Fruit fly (Drosophila melanogaster) whole organism, embryonic: ENCODE results near the gene foi.

Experiments used
- ATbp ChIP-seq: fragments of 200-800 bp; sonication (Bioruptor generic); optimal IDR thresholded peaks from 2 replicates; lab custom pipeline; 2017; ENCODE audit warnings: missing biosample characterization, mild to moderate bottlenecking, missing genetic modification characterization, missing genetic modification reagents
- Asciz ChIP-seq: fragments of 200-800 bp; sonication (Bioruptor generic); optimal IDR thresholded peaks from 2 replicates; lab custom pipeline; 2017; ENCODE audit warnings: missing biosample characterization, mild to moderate bottlenecking, missing genetic modification characterization, missing genetic modification reagents
- Atf6 ChIP-seq: fragments of 200-800 bp; sonication (Bioruptor generic); IDR thresholded peaks from 2 replicates; pipeline ENCODE4 v1.3.6; 2022; ENCODE audit warnings: missing biosample characterization, missing genetic modification characterization
- CG10147 ChIP-seq: fragments of 200-800 bp; sonication (Bioruptor generic); optimal IDR thresholded peaks from 2 replicates; lab custom pipeline; 2019; ENCODE audit warnings: missing biosample characterization, mild to moderate bottlenecking, missing genetic modification characterization, moderate library complexity
- CG1024 ChIP-seq: fragments of 200-800 bp; sonication (Bioruptor generic); IDR thresholded peaks from 2 replicates; pipeline ENCODE4 v1.3.6; 2022; ENCODE audit warnings: missing biosample characterization, missing genetic modification characterization
- CG12104 ChIP-seq: fragments of 200-800 bp; sonication (Bioruptor generic); optimal IDR thresholded peaks from 3 replicates; lab custom pipeline; 2016; ENCODE audit warnings: missing biosample characterization, missing genetic modification characterization
- CG12299 ChIP-seq: fragments of 200-800 bp; sonication (Bioruptor generic); optimal IDR thresholded peaks from 2 replicates; lab custom pipeline; 2018; ENCODE audit warnings: missing biosample characterization, mild to moderate bottlenecking, missing genetic modification characterization
- CG13287 ChIP-seq: fragments of 200-800 bp; sonication (Bioruptor generic); IDR thresholded peaks from 2 replicates; pipeline ENCODE4 v1.3.6; 2022; ENCODE audit warnings: missing biosample characterization, missing genetic modification characterization; ENCODE audit not compliant: partially characterized antibody
- CG14667 ChIP-seq: fragments of 200-800 bp; sonication (Bioruptor generic); IDR thresholded peaks from 2 replicates; pipeline ENCODE4 v1.3.6; 2022; ENCODE audit warnings: missing biosample characterization, missing genetic modification characterization
- CG1603 ChIP-seq: fragments of 200-800 bp; sonication (Bioruptor generic); optimal IDR thresholded peaks from 2 replicates; lab custom pipeline; 2019; ENCODE audit warnings: missing biosample characterization, mild to moderate bottlenecking, missing genetic modification characterization, moderate library complexity
- CG16813 ChIP-seq: fragments of 200-800 bp; sonication (Bioruptor generic); IDR thresholded peaks from 3 replicates; pipeline ENCODE4 v1.3.6; 2022; ENCODE audit warnings: missing biosample characterization, missing genetic modification characterization; ENCODE audit not compliant: partially characterized antibody
- CG17328 ChIP-seq: fragments of 200-800 bp; sonication (Bioruptor generic); IDR thresholded peaks from 2 replicates; pipeline ENCODE4 v1.3.6; 2022; ENCODE audit warnings: missing biosample characterization, missing genetic modification characterization
- CG17612 ChIP-seq: fragments of 200-800 bp; sonication (Bioruptor generic); IDR thresholded peaks from 2 replicates; pipeline ENCODE4 v1.3.6; 2022; ENCODE audit warnings: missing biosample characterization, missing genetic modification characterization
- CG17802 ChIP-seq: fragments of 200-800 bp; sonication (Bioruptor generic); optimal IDR thresholded peaks from 2 replicates; lab custom pipeline; 2018; ENCODE audit warnings: missing biosample characterization, mild to moderate bottlenecking, missing genetic modification characterization, moderate library complexity
- CG18599 ChIP-seq: fragments of 200-800 bp; sonication (Bioruptor generic); optimal IDR thresholded peaks from 3 replicates; lab custom pipeline; 2017; ENCODE audit warnings: missing biosample characterization, missing genetic modification characterization, mild to moderate bottlenecking, moderate library complexity, missing genetic modification reagents
- CG18764 ChIP-seq: fragments of 200-800 bp; sonication (Bioruptor generic); optimal IDR thresholded peaks from 3 replicates; lab custom pipeline; 2016; ENCODE audit warnings: missing biosample characterization, missing genetic modification characterization
- CG2120 ChIP-seq: fragments of 200-800 bp; sonication (Bioruptor generic); optimal IDR thresholded peaks from 3 replicates; lab custom pipeline; 2016; ENCODE audit warnings: missing biosample characterization, missing genetic modification characterization
- CG2202 ChIP-seq: fragments of 200-800 bp; sonication (Bioruptor generic); optimal IDR thresholded peaks from 2 replicates; lab custom pipeline; 2018; ENCODE audit warnings: missing biosample characterization, mild to moderate bottlenecking, missing genetic modification characterization
- CG3065 ChIP-seq: fragments of 200-800 bp; sonication (Bioruptor generic); optimal IDR thresholded peaks from 2 replicates; lab custom pipeline; 2016; ENCODE audit warnings: missing biosample characterization, missing genetic modification characterization
- CG31388 ChIP-seq: fragments of 200-800 bp; sonication (Bioruptor generic); optimal IDR thresholded peaks from 2 replicates; lab custom pipeline; 2016; ENCODE audit warnings: missing biosample characterization, missing genetic modification characterization
- CG3407 ChIP-seq: fragments of 200-800 bp; sonication (Bioruptor generic); optimal IDR thresholded peaks from 2 replicates; lab custom pipeline; 2018; ENCODE audit warnings: missing biosample characterization, mild to moderate bottlenecking, missing genetic modification characterization
- CG3847 ChIP-seq: fragments of 200-800 bp; sonication (Bioruptor generic); IDR thresholded peaks from 2 replicates; pipeline ENCODE4 v1.3.6; 2022; ENCODE audit warnings: missing biosample characterization, missing genetic modification characterization
- CG4360 ChIP-seq: fragments of 200-800 bp; sonication (Bioruptor generic); IDR thresholded peaks from 2 replicates; pipeline ENCODE4 v1.3.6; 2022; ENCODE audit warnings: missing biosample characterization, missing genetic modification characterization
- CG4820 ChIP-seq: fragments of 200-800 bp; sonication (Bioruptor generic); optimal IDR thresholded peaks from 3 replicates; lab custom pipeline; 2016; ENCODE audit warnings: missing biosample characterization, missing genetic modification characterization
- CG7745 ChIP-seq: fragments of 200-800 bp; sonication (Bioruptor generic); optimal IDR thresholded peaks from 2 replicates; lab custom pipeline; 2018; ENCODE audit warnings: missing biosample characterization, mild to moderate bottlenecking, missing genetic modification characterization, moderate library complexity
- CG7963 ChIP-seq: fragments of 200-800 bp; sonication (Bioruptor generic); IDR thresholded peaks from 3 replicates; pipeline ENCODE4 v1.3.6; 2022; ENCODE audit warnings: missing biosample characterization, missing genetic modification characterization; ENCODE audit not compliant: partially characterized antibody
- CG8924 ChIP-seq: fragments of 200-800 bp; optimal IDR thresholded peaks from 3 replicates; lab custom pipeline; 2019; ENCODE audit warnings: missing biosample characterization, mild to moderate bottlenecking, missing genetic modification characterization, moderate library complexity
- Dip2 ChIP-seq: fragments of 200-800 bp; sonication (Bioruptor generic); IDR thresholded peaks from 2 replicates; pipeline ENCODE4 v1.3.6; 2022; ENCODE audit warnings: missing biosample characterization, missing genetic modification characterization
- Drgx ChIP-seq: fragments of 200-800 bp; sonication (Bioruptor generic); IDR thresholded peaks from 2 replicates; pipeline ENCODE4 v1.3.6; 2022; ENCODE audit warnings: missing biosample characterization, missing genetic modification characterization
- HmgZ ChIP-seq: fragments of 200-800 bp; sonication (Bioruptor generic); optimal IDR thresholded peaks from 2 replicates; lab custom pipeline; 2018; ENCODE audit warnings: missing biosample characterization, mild to moderate bottlenecking, missing genetic modification characterization
- Lhr ChIP-seq: fragments of 200-800 bp; sonication (Bioruptor generic); optimal IDR thresholded peaks from 3 replicates; lab custom pipeline; 2017; ENCODE audit warnings: mild to moderate bottlenecking, missing biosample characterization, missing genetic modification reagents, missing genetic modification characterization
- NK7.1 ChIP-seq: fragments of 200-800 bp; sonication (Bioruptor generic); optimal IDR thresholded peaks from 3 replicates; lab custom pipeline; 2016; ENCODE audit warnings: missing biosample characterization, missing genetic modification characterization
- PHDP ChIP-seq: fragments of 200-800 bp; sonication (Bioruptor generic); optimal IDR thresholded peaks from 3 replicates; lab custom pipeline; 2018; ENCODE audit warnings: missing biosample characterization, mild to moderate bottlenecking, missing genetic modification characterization, moderate library complexity
- Scr ChIP-seq: fragments of 200-800 bp; sonication (Bioruptor generic); IDR thresholded peaks from 2 replicates; pipeline ENCODE4 v1.3.6; 2022; ENCODE audit warnings: missing biosample characterization, missing genetic modification characterization; ENCODE audit not compliant: partially characterized antibody
- Xrp1 ChIP-seq: fragments of 200-800 bp; sonication (Bioruptor generic); IDR thresholded peaks from 2 replicates; pipeline ENCODE4 v1.3.6; 2022; ENCODE audit warnings: missing biosample characterization, missing genetic modification characterization
- ap ChIP-seq: fragments of 200-800 bp; sonication (Bioruptor generic); IDR thresholded peaks from 2 replicates; pipeline ENCODE4 v1.3.6; 2022; ENCODE audit warnings: missing biosample characterization, missing genetic modification characterization
- btn ChIP-seq: fragments of 200-800 bp; sonication (Bioruptor generic); optimal IDR thresholded peaks from 2 replicates; lab custom pipeline; 2016; ENCODE audit warnings: missing biosample characterization, missing genetic modification characterization
- chn ChIP-seq: fragments of 200-800 bp; sonication (Bioruptor generic); optimal IDR thresholded peaks from 2 replicates; lab custom pipeline; 2016; ENCODE audit warnings: missing biosample characterization, missing genetic modification characterization
- crol ChIP-seq: fragments of 200-800 bp; sonication (Bioruptor generic); IDR thresholded peaks from 2 replicates; pipeline ENCODE4 v1.3.6; 2022; ENCODE audit warnings: missing biosample characterization, missing genetic modification characterization
- danr ChIP-seq: fragments of 200-800 bp; sonication (Bioruptor generic); IDR thresholded peaks from 2 replicates; pipeline ENCODE4 v1.3.6; 2022; ENCODE audit warnings: missing biosample characterization, missing genetic modification characterization
- ems ChIP-seq: fragments of 200-800 bp; sonication (Bioruptor generic); optimal IDR thresholded peaks from 3 replicates; lab custom pipeline; 2016; ENCODE audit warnings: missing biosample characterization, missing genetic modification characterization
- ham ChIP-seq: fragments of 200-800 bp; sonication (Bioruptor generic); IDR thresholded peaks from 2 replicates; pipeline ENCODE4 v1.3.6; 2022; ENCODE audit warnings: missing biosample characterization, missing genetic modification characterization
- kah ChIP-seq: fragments of 200-800 bp; sonication (Bioruptor generic); optimal IDR thresholded peaks from 2 replicates; lab custom pipeline; 2018; ENCODE audit warnings: missing biosample characterization, mild to moderate bottlenecking, missing genetic modification characterization
- lola ChIP-seq, 3 experiments: fragments of >200 bp in 2 of 3; fragments of 200-800 bp in 1 of 3; sonication (Bioruptor generic) in 1 of 3; optimal IDR thresholded peaks; 2 replicates each; lab custom pipeline; 2017 to 2019; ENCODE audit warnings: missing biosample characterization in 3 of 3, missing genetic modification characterization in 3 of 3, mild to moderate bottlenecking in 1 of 3, moderate library complexity in 1 of 3
- sd ChIP-seq: fragments of 200-800 bp; sonication (Bioruptor generic); optimal IDR thresholded peaks from 3 replicates; lab custom pipeline; 2018; ENCODE audit warnings: missing biosample characterization, mild to moderate bottlenecking, missing genetic modification characterization, moderate library complexity
- tgo ChIP-seq: fragments of 200-800 bp; sonication (Bioruptor generic); IDR thresholded peaks from 3 replicates; pipeline ENCODE4 v1.3.6; 2022; ENCODE audit warnings: missing biosample characterization, missing genetic modification characterization
- vfl ChIP-seq: fragments of 200-800 bp; sonication (Bioruptor generic); optimal IDR thresholded peaks from 2 replicates; lab custom pipeline; 2016; ENCODE audit warnings: missing biosample characterization, missing genetic modification characterization
- zen2 ChIP-seq: fragments of 200-800 bp; sonication (Bioruptor generic); IDR thresholded peaks from 3 replicates; pipeline ENCODE4 v1.3.6; 2022; ENCODE audit warnings: missing biosample characterization, missing genetic modification characterization; ENCODE audit not compliant: partially characterized antibody
- zf30C ChIP-seq: fragments of 200-800 bp; sonication (Bioruptor generic); optimal IDR thresholded peaks from 3 replicates; lab custom pipeline; 2018; ENCODE audit warnings: missing biosample characterization, mild to moderate bottlenecking, missing genetic modification characterization

The foi gene

DNA sequence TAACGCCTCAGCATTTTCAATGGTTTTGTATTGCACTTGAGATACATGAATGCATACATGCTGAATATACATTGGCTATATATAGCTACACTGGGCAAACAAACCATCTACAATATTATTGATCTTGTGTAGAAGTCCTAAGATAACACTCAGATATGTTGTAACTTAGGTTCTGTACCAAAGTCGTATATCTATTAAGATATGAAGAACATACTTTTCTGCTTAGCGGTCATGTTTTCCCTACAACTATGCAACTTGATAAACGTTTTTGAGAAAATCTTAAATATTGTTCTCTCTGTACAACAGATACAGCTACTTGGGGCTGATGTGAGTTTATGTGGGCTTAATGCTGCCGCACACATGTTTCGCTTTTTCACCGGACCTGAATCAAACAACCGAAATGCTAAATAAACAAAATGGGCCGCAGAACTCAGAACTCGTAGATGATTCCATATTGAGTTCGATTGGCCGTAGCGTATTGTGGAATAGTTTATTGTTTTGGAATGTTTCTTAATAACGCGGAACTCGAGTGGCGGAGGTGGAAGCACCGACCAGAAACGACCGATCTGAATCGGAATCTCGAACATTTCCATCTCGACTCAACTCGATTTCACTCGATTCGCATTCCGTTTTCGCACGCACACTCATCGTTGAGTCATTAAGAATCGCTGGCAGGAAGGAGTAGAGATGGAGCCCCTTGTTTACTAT lies 24.3 kb downstream of the foi start (continued):
- TF ChIP-seq crol (GFP tag; lab: Robert Waterston, UW) = no peak
- peak; percentile 85 for TF ChIP-seq sd (tag; lab: Kevin White, UChicago)
- TF ChIP-seq CG17802 = no peak
- TF ChIP-seq zf30C (GFP tag; lab: Kevin White, UChicago) = peak; percentile 79
- 0 out of 2 replicates have a peak, but pooled peaks have one; percentile 28 for TF ChIP-seq ap (GFP tag; lab: Robert Waterston, UW)
- no peak for TF ChIP-seq CG1024 (GFP tag; lab: Robert Waterston, UW)
- TF ChIP-seq CG18764 (GFP tag; lab: Kevin White, UChicago) = peak; percentile 35
- TF ChIP-seq btn (GFP tag; lab: Kevin White, UChicago) = peak; percentile 42
- no peak for TF ChIP-seq CG16813 (GFP tag; lab: Robert Waterston, UW)
- TF ChIP-seq NK7.1 (GFP tag; lab: Kevin White, UChicago) = no peak
- peak; percentile 11 for TF ChIP-seq Lhr
- TF ChIP-seq Xrp1 (GFP tag; lab: Robert Waterston, UW) = peak; percentile 74
- TF ChIP-seq CG2120 (GFP tag; lab: Kevin White, UChicago) = no peak
- peak in 1 of 3 experiments; percentile 70 for TF ChIP-seq lola (GFP tag; optimal IDR thresholded peaks at IDR 0.05; lab: Kevin White, UChicago)
- peak; percentile 11 for TF ChIP-seq CG4820 (GFP tag; lab: Kevin White, UChicago)
- TF ChIP-seq HmgZ = no peak
- TF ChIP-seq CG17612 = no peak
- peak; percentile 49 for TF ChIP-seq CG12299 (tag; lab: Kevin White, UChicago)
- TF ChIP-seq CG17328 (GFP tag; lab: Robert Waterston, UW) = peak; percentile 13; the same call in 1 of the 2 replicates
- peak; percentile 53 for TF ChIP-seq CG3407 (GFP tag; lab: Kevin White, UChicago)
- no peak for TF ChIP-seq CG3065 (GFP tag; lab: Kevin White, UChicago)
- TF ChIP-seq CG7963 (GFP tag; lab: Robert Waterston, UW) = no peak
- peak; percentile 70 for TF ChIP-seq ATbp (GFP tag; lab: Kevin White, UChicago)
- no peak for TF ChIP-seq Scr (GFP tag; lab: Robert Waterston, UW)
- TF ChIP-seq Dip2 (GFP tag; lab: Robert Waterston, UW) = no peak
- TF ChIP-seq CG10147 = peak; percentile 15
- TF ChIP-seq CG31388 = no peak
- peak; percentile 75 for TF ChIP-seq CG8924
- no peak for TF ChIP-seq CG13287 (GFP tag; lab: Robert Waterston, UW)
- peak; percentile 55 for TF ChIP-seq PHDP (tag; lab: Kevin White, UChicago)
- 0 out of 2 replicates have a peak, but pooled peaks have one; percentile 6 for TF ChIP-seq CG3847
- TF ChIP-seq CG4360 (GFP tag; lab: Robert Waterston, UW) = peak; percentile 10; the same call in 1 of the 2 replicates
- no peak; the same call in 1 of the 2 replicates for TF ChIP-seq Atf6
- TF ChIP-seq tgo = no peak
- TF ChIP-seq zen2 (GFP tag; lab: Robert Waterston, UW) = no peak
- TF ChIP-seq CG18599 (GFP tag; lab: Kevin White, UChicago) = peak; percentile 61
- peak; percentile 15 for TF ChIP-seq ems
- peak; percentile 22 for TF ChIP-seq chn (GFP tag; lab: Kevin White, UChicago)
- no peak; the same call in 1 of the 2 replicates for TF ChIP-seq danr
- peak; percentile 48 for TF ChIP-seq Asciz (GFP tag; lab: Kevin White, UChicago)
- TF ChIP-seq kah = peak; percentile 61
- no peak for TF ChIP-seq CG14667 (GFP tag; lab: Robert Waterston, UW)
- no peak for TF ChIP-seq vfl (GFP tag; lab: Kevin White, UChicago)
- TF ChIP-seq CG7745 (tag; lab: Kevin White, UChicago) = no peak
- peak; percentile 53 for TF ChIP-seq CG2202 (tag; lab: Kevin White, UChicago)
- TF ChIP-seq CG12104 (GFP tag; lab: Kevin White, UChicago) = peak; percentile 44
- TF ChIP-seq ham (GFP tag; lab: Robert Waterston, UW) = no peak
- TF ChIP-seq CG1603 = peak; percentile 77
- TF ChIP-seq Drgx (GFP tag; lab: Robert Waterston, UW) = 0 out of 2 replicates have a peak, but pooled peaks have one; percentile 35
